Worm (Caenorhabditis elegans) whole organism, L3 larva: ENCODE data around the gene W03F9.4.
A peak's percentile ranks its signal among the peaks of the same experiment; 100 is the strongest.

Experiments used
- R02D3.7 ChIP-seq: fragments of 150-350 bp; optimal IDR thresholded peaks from 2 replicates; lab custom pipeline; 2014; ENCODE audit warnings: missing biosample characterization, missing genetic modification characterization
- ama-1 ChIP-seq: fragments of 150-350 bp; optimal IDR thresholded peaks from 2 replicates; lab custom pipeline; 2018
- elt-1 ChIP-seq: fragments of 150-350 bp; optimal IDR thresholded peaks from 2 replicates; lab custom pipeline; 2014; ENCODE audit warnings: missing biosample characterization, missing genetic modification characterization
- mdl-1 ChIP-seq: fragments of 150-350 bp; optimal IDR thresholded peaks from 2 replicates; lab custom pipeline; 2014; ENCODE audit warnings: missing biosample characterization, missing genetic modification characterization
- nhr-11 ChIP-seq: fragments of 150-350 bp; optimal IDR thresholded peaks from 2 replicates; lab custom pipeline; 2014; ENCODE audit warnings: missing biosample characterization, missing genetic modification characterization
- nhr-237 ChIP-seq: fragments of 150-350 bp; optimal IDR thresholded peaks from 2 replicates; lab custom pipeline; 2014; ENCODE audit warnings: missing biosample characterization, missing genetic modification characterization
- nhr-43 ChIP-seq: sonication (generic microtip); optimal IDR thresholded peaks from 2 replicates; lab custom pipeline; 2016; ENCODE audit warnings: mild to moderate bottlenecking, missing genetic modification characterization, missing compliant biosample characterization; ENCODE audit not compliant: poor library complexity, severe bottlenecking
- nhr-77 ChIP-seq: fragments of 150-350 bp; optimal IDR thresholded peaks from 2 replicates; lab custom pipeline; 2014; ENCODE audit warnings: missing biosample characterization, missing genetic modification characterization
- pha-4 ChIP-seq: fragments of 150-350 bp; optimal IDR thresholded peaks from 2 replicates; lab custom pipeline; 2014; ENCODE audit warnings: missing biosample characterization, missing genetic modification reagents, missing genetic modification characterization
- snpc-4 ChIP-seq: fragments of 150-350 bp; optimal IDR thresholded peaks from 2 replicates; lab custom pipeline; 2014; ENCODE audit warnings: missing biosample characterization, missing genetic modification characterization
- unc-39 ChIP-seq: sonication (generic microtip); optimal IDR thresholded peaks from 4 replicates; lab custom pipeline; 2017; ENCODE audit warnings: missing biosample characterization, missing genetic modification characterization
- ztf-11 ChIP-seq: fragments of 150-350 bp; optimal IDR thresholded peaks from 2 replicates; lab custom pipeline; 2014; ENCODE audit warnings: missing biosample characterization, missing genetic modification characterization

ce11 chrV:123513-123912, 27.7 kb downstream of the W03F9.4 start:
- TF ChIP-seq nhr-237 (no peak), unc-39 (tag; lab: Kevin White, UChicago) (no peak), pha-4 (tag; lab: Kevin White, UChicago) (peak; percentile 37), nhr-11 (tag; lab: Kevin White, UChicago) (no peak), snpc-4 (tag; lab: Kevin White, UChicago) (no peak), ztf-11 (tag; lab: Kevin White, UChicago) (no peak), mdl-1 (no peak), ama-1 (lab: Kevin White, UChicago) (no peak), R02D3.7 (tag; lab: Kevin White, UChicago) (no peak), nhr-43 (tag; lab: Kevin White, UChicago) (no peak), nhr-77 (tag; lab: Kevin White, UChicago) (no peak), elt-1 (tag; lab: Kevin White, UChicago) (no peak)
